Worm (Caenorhabditis elegans): ENCODE results near the gene Y41C4A.18.

- TF ChIP-seq fkh-10 (GFP tag; optimal IDR thresholded peaks at IDR 0.05) (no peak), tbx-2 (tag; optimal IDR thresholded peaks at IDR 0.05) (no peak), nhr-11 (tag; optimal IDR thresholded peaks at IDR 0.05) (no peak), nhr-28 (tag; optimal IDR thresholded peaks at IDR 0.05) (no peak), ztf-11 (tag; optimal IDR thresholded peaks at IDR 0.05) (no peak), elt-1 (tag; optimal IDR thresholded peaks at IDR 0.05) (no peak), ama-1 (optimal IDR thresholded peaks at IDR 0.05) (no peak), jun-1 (tag; optimal IDR thresholded peaks at IDR 0.05) (no peak), lin-39 (tag; optimal IDR thresholded peaks at IDR 0.05) (no peak)
These were observed 40.5 kb upstream of the Y41C4A.18 start for ce11 chrIII:11689887-11690286.
